Worm (Caenorhabditis elegans) whole organism, L4 larva: ENCODE measurements around the gene F23F12.3.

ENCODE experiments used
- ceh-32 ChIP-seq: sonication (generic microtip); optimal IDR thresholded peaks from 2 replicates; lab custom pipeline; 2016; ENCODE audit warnings: mild to moderate bottlenecking, missing genetic modification characterization, missing compliant biosample characterization; ENCODE audit not compliant: poor library complexity
- ces-1 ChIP-seq: fragments of 150-350 bp; sonication (generic microtip); optimal IDR thresholded peaks from 4 replicates; lab custom pipeline; 2014; ENCODE audit warnings: missing biosample characterization, missing genetic modification reagents, missing genetic modification characterization
- fos-1 ChIP-seq: fragments of 150-350 bp; optimal IDR thresholded peaks from 2 replicates; lab custom pipeline; 2014; ENCODE audit warnings: missing biosample characterization, missing genetic modification characterization
- lir-3 ChIP-seq: sonication (generic microtip); optimal IDR thresholded peaks from 2 replicates; lab custom pipeline; 2016; ENCODE audit warnings: mild to moderate bottlenecking, missing genetic modification characterization, missing compliant biosample characterization
- madf-5 ChIP-seq, 2 experiments: fragments of 200-800 bp; sonication (Bioruptor generic); IDR thresholded peaks; 2 replicates each; pipeline ENCODE4 v1.3.6; 2022; ENCODE audit warnings: missing compliant biosample characterization in 2 of 2, missing genetic modification characterization in 2 of 2
- mdl-1 ChIP-seq, 2 experiments: fragments of 150-350 bp in 1 of 2; sonication (generic microtip) in 1 of 2; optimal IDR thresholded peaks; 2 replicates each; lab custom pipeline; 2014 to 2017; ENCODE audit warnings: missing biosample characterization in 2 of 2, missing genetic modification characterization in 2 of 2
- nhr-11 ChIP-seq: fragments of 150-350 bp; optimal IDR thresholded peaks from 2 replicates; lab custom pipeline; 2014; ENCODE audit warnings: missing biosample characterization, missing genetic modification characterization
- nhr-25 ChIP-seq: sonication (generic microtip); optimal IDR thresholded peaks from 2 replicates; lab custom pipeline; 2017; ENCODE audit warnings: missing genetic modification characterization, mild to moderate bottlenecking, missing compliant biosample characterization, antibody characterized with exemption, moderate library complexity, borderline replicate concordance; ENCODE audit not compliant: insufficient read depth
- nhr-28 ChIP-seq: fragments of 150-350 bp; optimal IDR thresholded peaks from 2 replicates; lab custom pipeline; 2014; ENCODE audit warnings: missing biosample characterization, missing genetic modification characterization
- nhr-41 ChIP-seq: fragments of 200-800 bp; sonication (Bioruptor generic); IDR thresholded peaks from 2 replicates; pipeline ENCODE4 v1.3.6; 2022; ENCODE audit warnings: missing genetic modification reagents, missing genetic modification characterization, missing compliant biosample characterization
- nhr-48 ChIP-seq: sonication (generic microtip); optimal IDR thresholded peaks from 2 replicates; lab custom pipeline; 2016; ENCODE audit warnings: mild to moderate bottlenecking, missing genetic modification characterization, missing compliant biosample characterization
- rbr-2 ChIP-seq: sonication (generic microtip); optimal IDR thresholded peaks from 2 replicates; lab custom pipeline; 2016; ENCODE audit warnings: missing genotype, missing genetic modification characterization, missing compliant biosample characterization
- zag-1 ChIP-seq: fragments of 150-350 bp; optimal IDR thresholded peaks from 2 replicates; lab custom pipeline; 2014; ENCODE audit warnings: missing biosample characterization, missing genetic modification characterization

- TF ChIP-seq fos-1, result no peak
- no peak for TF ChIP-seq ceh-32 (tag; lab: Kevin White, UChicago)
- no peak for TF ChIP-seq nhr-25 (tag; lab: Kevin White, UChicago)
- no peak for TF ChIP-seq nhr-48 (tag; lab: Kevin White, UChicago)
- no peak for TF ChIP-seq ces-1 (GFP tag; lab: Kevin White, UChicago)
- TF ChIP-seq lir-3 (tag; lab: Kevin White, UChicago), result no peak
- TF ChIP-seq mdl-1 (tag; optimal IDR thresholded peaks at IDR 0.05; lab: Kevin White, UChicago), result no peak
- no peak for TF ChIP-seq zag-1 (tag; lab: Kevin White, UChicago)
- no peak for TF ChIP-seq nhr-41 (GFP tag; lab: Robert Waterston, UW)
- no peak for TF ChIP-seq nhr-11 (tag; lab: Kevin White, UChicago)
- no peak for TF ChIP-seq madf-5 (GFP tag; IDR thresholded peaks at IDR 0.05; lab: Robert Waterston, UW)
- TF ChIP-seq rbr-2 (tag; lab: Kevin White, UChicago), result no peak
- no peak for TF ChIP-seq nhr-28 (tag; lab: Kevin White, UChicago)
Observed at ce11 chrIII:6514673-6515072, 14.4 kb downstream of the F23F12.3 start, which contains the start of gene acr-5.
